Worm (Caenorhabditis elegans) whole organism, young adult: ENCODE measurements around the gene chil-8.

Experiments
- B0336.3 ChIP-seq: fragments of 200-800 bp; sonication (Bioruptor generic); IDR thresholded peaks from 2 replicates; pipeline ENCODE4 v1.3.6; 2022; ENCODE audit warnings: missing genetic modification characterization, missing compliant biosample characterization
- Y56A3A.18 ChIP-seq: fragments of 200-800 bp; sonication (Bioruptor generic); IDR thresholded peaks from 2 replicates; pipeline ENCODE4 v1.3.6; 2022; ENCODE audit warnings: missing genetic modification reagents, missing genetic modification characterization, missing compliant biosample characterization
- athp-1 ChIP-seq: sonication (generic microtip); optimal IDR thresholded peaks from 2 replicates; lab custom pipeline; 2017; ENCODE audit warnings: mild to moderate bottlenecking, missing genetic modification characterization, missing compliant biosample characterization
- bed-1 ChIP-seq: fragments of 200-800 bp; sonication (Bioruptor generic); IDR thresholded peaks from 2 replicates; pipeline ENCODE4 v1.3.6; 2022; ENCODE audit warnings: missing genetic modification reagents, missing genetic modification characterization, missing compliant biosample characterization
- ets-4 ChIP-seq: fragments of 200-800 bp; sonication (Bioruptor generic); optimal IDR thresholded peaks from 2 replicates; lab custom pipeline; 2018; ENCODE audit warnings: mild to moderate bottlenecking, missing genetic modification characterization, missing compliant biosample characterization
- gei-17 ChIP-seq: fragments of 200-800 bp; sonication (Bioruptor generic); optimal IDR thresholded peaks from 2 replicates; lab custom pipeline; 2018; ENCODE audit warnings: mild to moderate bottlenecking, missing genetic modification characterization, missing compliant biosample characterization
- sea-2 ChIP-seq: fragments of 200-800 bp; sonication (Bioruptor generic); IDR thresholded peaks from 2 replicates; pipeline ENCODE4 v1.3.6; 2022; ENCODE audit warnings: missing genetic modification characterization, missing compliant biosample characterization
- tbx-9 ChIP-seq: sonication (generic microtip); optimal IDR thresholded peaks from 2 replicates; lab custom pipeline; 2016; ENCODE audit warnings: borderline replicate concordance, missing genetic modification characterization, inconsistent platforms, missing compliant biosample characterization
- ztf-22 ChIP-seq: fragments of 200-800 bp; sonication (Bioruptor generic); optimal IDR thresholded peaks from 2 replicates; lab custom pipeline; 2018; ENCODE audit warnings: mild to moderate bottlenecking, missing genetic modification characterization, moderate library complexity, missing compliant biosample characterization
- ztf-26 ChIP-seq: sonication (generic microtip); optimal IDR thresholded peaks from 2 replicates; lab custom pipeline; 2017; ENCODE audit warnings: missing genetic modification characterization, missing compliant biosample characterization

- no peak for TF ChIP-seq gei-17
- no peak for TF ChIP-seq ztf-22
- TF ChIP-seq Y56A3A.18 (GFP tag; lab: Robert Waterston, UW): no peak
- no peak for TF ChIP-seq ets-4 (GFP tag; lab: Kevin White, UChicago)
- no peak for TF ChIP-seq athp-1 (tag; lab: Kevin White, UChicago)
- no peak for TF ChIP-seq tbx-9
- no peak for TF ChIP-seq B0336.3 (GFP tag; lab: Robert Waterston, UW)
- no peak for TF ChIP-seq sea-2 (GFP tag; lab: Robert Waterston, UW)
- TF ChIP-seq bed-1 (GFP tag; lab: Robert Waterston, UW): no peak
- no peak for TF ChIP-seq ztf-26
These were observed 22.3 kb upstream of the chil-8 start for ce11 chrII:9895173-9895572.
